Worm (Caenorhabditis elegans) whole organism, L1 larva: ENCODE data around the gene C36C5.14.

Experiments used
- C04F5.9 ChIP-seq: sonication (generic microtip); optimal IDR thresholded peaks from 2 replicates; lab custom pipeline; 2016; ENCODE audit warnings: missing genetic modification characterization, missing compliant biosample characterization
- F16B12.6 ChIP-seq: fragments of 150-350 bp; optimal IDR thresholded peaks from 2 replicates; lab custom pipeline; 2014; ENCODE audit warnings: missing biosample characterization, missing genetic modification characterization
- Y116A8C.19 ChIP-seq: sonication (generic microtip); optimal IDR thresholded peaks from 2 replicates; lab custom pipeline; 2016; ENCODE audit warnings: missing compliant biosample characterization, missing genetic modification characterization, borderline replicate concordance
- alr-1 ChIP-seq: fragments of 200-800 bp; sonication (Bioruptor generic); optimal IDR thresholded peaks from 2 replicates; lab custom pipeline; 2018; ENCODE audit warnings: borderline replicate concordance, mild to moderate bottlenecking, missing genetic modification characterization, missing compliant biosample characterization
- blmp-1 ChIP-seq: fragments of 150-350 bp; optimal IDR thresholded peaks from 2 replicates; lab custom pipeline; 2014; ENCODE audit warnings: missing biosample characterization, missing genetic modification characterization
- ceh-90 ChIP-seq: sonication (generic microtip); optimal IDR thresholded peaks from 2 replicates; lab custom pipeline; 2016; ENCODE audit warnings: missing genetic modification characterization, missing compliant biosample characterization
- dsc-1 ChIP-seq: sonication (generic microtip); optimal IDR thresholded peaks from 2 replicates; lab custom pipeline; 2016; ENCODE audit warnings: mild to moderate bottlenecking, missing genetic modification characterization, missing compliant biosample characterization
- efl-1 ChIP-seq, 4 experiments: fragments of 150-350 bp; optimal IDR thresholded peaks in 3 of 4; peaks in 1 of 4; 1 replicate in 1 of 4; 2 replicates in 3 of 4; lab custom pipeline; 2014; ENCODE audit warnings: missing biosample characterization in 2 of 4, missing genetic modification characterization in 2 of 4, missing genetic modification reagents in 2 of 4
- efl-3 ChIP-seq: fragments of 200-800 bp; sonication (Bioruptor generic); optimal IDR thresholded peaks from 2 replicates; lab custom pipeline; 2018; ENCODE audit warnings: mild to moderate bottlenecking, missing genetic modification characterization, missing compliant biosample characterization
- egl-13 ChIP-seq: sonication (generic microtip); optimal IDR thresholded peaks from 2 replicates; lab custom pipeline; 2016; ENCODE audit warnings: missing genotype, missing genetic modification reagents, missing genetic modification characterization, missing compliant biosample characterization
- grh-1 ChIP-seq: fragments of 200-800 bp; sonication (Bioruptor generic); IDR thresholded peaks from 2 replicates; pipeline ENCODE4 v1.3.6; 2022; ENCODE audit warnings: missing genetic modification reagents, missing genetic modification characterization, missing compliant biosample characterization
- hlh-17 ChIP-seq: fragments of 200-800 bp; sonication (Bioruptor generic); optimal IDR thresholded peaks from 2 replicates; lab custom pipeline; 2018; ENCODE audit warnings: missing genetic modification characterization, mild to moderate bottlenecking, missing compliant biosample characterization, moderate library complexity, borderline replicate concordance
- irx-1 ChIP-seq: sonication (generic microtip); optimal IDR thresholded peaks from 2 replicates; lab custom pipeline; 2016; ENCODE audit warnings: missing genetic modification characterization, missing compliant biosample characterization
- jun-1 ChIP-seq: fragments of 150-350 bp; optimal IDR thresholded peaks from 2 replicates; lab custom pipeline; 2014; ENCODE audit warnings: missing biosample characterization, missing genetic modification reagents, missing genetic modification characterization
- lin-14 ChIP-seq: fragments of 200-800 bp; sonication (Bioruptor generic); optimal IDR thresholded peaks from 2 replicates; lab custom pipeline; 2018; ENCODE audit warnings: mild to moderate bottlenecking, missing genetic modification characterization, moderate library complexity, missing compliant biosample characterization
- lin-35 ChIP-seq, 2 experiments: fragments of 150-350 bp; optimal IDR thresholded peaks; 2 replicates each; lab custom pipeline; 2014; ENCODE audit warnings: missing biosample characterization in 2 of 2, missing genetic modification characterization in 2 of 2, missing genetic modification reagents in 2 of 2
- lsy-2 ChIP-seq, 2 experiments: fragments of 150-350 bp; optimal IDR thresholded peaks; 2 replicates each; lab custom pipeline; 2014; ENCODE audit warnings: missing biosample characterization in 2 of 2, missing genetic modification characterization in 2 of 2
- mab-9 ChIP-seq: fragments of 200-800 bp; sonication (Bioruptor generic); IDR thresholded peaks from 2 replicates; pipeline ENCODE4 v1.3.6; 2022; ENCODE audit warnings: missing genetic modification reagents, missing genetic modification characterization, missing compliant biosample characterization
- nhr-11 ChIP-seq: fragments of 150-350 bp; optimal IDR thresholded peaks from 2 replicates; lab custom pipeline; 2014; ENCODE audit warnings: missing biosample characterization, missing genetic modification characterization
- nhr-12 ChIP-seq: sonication (generic microtip); optimal IDR thresholded peaks from 2 replicates; lab custom pipeline; 2017; ENCODE audit warnings: missing biosample characterization, missing genetic modification characterization
- nhr-19 ChIP-seq: fragments of 200-800 bp; sonication (Bioruptor generic); conservative IDR thresholded peaks from 2 replicates; pipeline ENCODE4 v1.3.6; 2022; ENCODE audit warnings: missing genetic modification characterization, missing compliant biosample characterization
- nhr-20 ChIP-seq: sonication (generic microtip); optimal IDR thresholded peaks from 2 replicates; lab custom pipeline; 2016; ENCODE audit warnings: mild to moderate bottlenecking, missing genetic modification characterization, missing compliant biosample characterization
- nhr-71 ChIP-seq: sonication (generic microtip); optimal IDR thresholded peaks from 2 replicates; lab custom pipeline; 2016; ENCODE audit warnings: mild to moderate bottlenecking, missing genetic modification characterization, moderate library complexity, missing compliant biosample characterization
- nhr-76 ChIP-seq: sonication (generic microtip); optimal IDR thresholded peaks from 2 replicates; lab custom pipeline; 2017; ENCODE audit warnings: missing biosample characterization, missing genetic modification characterization
- nhr-77 ChIP-seq: fragments of 150-350 bp; optimal IDR thresholded peaks from 2 replicates; lab custom pipeline; 2014; ENCODE audit warnings: missing biosample characterization, missing genetic modification characterization
- nhr-90 ChIP-seq: sonication (generic microtip); optimal IDR thresholded peaks from 2 replicates; lab custom pipeline; 2016; ENCODE audit warnings: mild to moderate bottlenecking, missing genetic modification characterization, missing compliant biosample characterization; ENCODE audit not compliant: poor library complexity
- pqm-1 ChIP-seq: sonication (generic microtip); optimal IDR thresholded peaks from 3 replicates; lab custom pipeline; 2017; ENCODE audit warnings: missing biosample characterization, missing genetic modification characterization
- skn-1 ChIP-seq: fragments of 150-350 bp; optimal IDR thresholded peaks from 2 replicates; lab custom pipeline; 2014; ENCODE audit warnings: missing biosample characterization, missing genetic modification characterization
- snpc-4 ChIP-seq: fragments of 150-350 bp; optimal IDR thresholded peaks from 2 replicates; lab custom pipeline; 2014; ENCODE audit warnings: missing biosample characterization, missing genetic modification characterization
- snu-23 ChIP-seq: sonication (generic microtip); optimal IDR thresholded peaks from 2 replicates; lab custom pipeline; 2016; ENCODE audit warnings: missing genetic modification characterization, missing compliant biosample characterization
- sup-37 ChIP-seq: fragments of 200-800 bp; sonication (Bioruptor generic); optimal IDR thresholded peaks from 2 replicates; lab custom pipeline; 2018; ENCODE audit warnings: mild to moderate bottlenecking, missing genetic modification characterization, missing compliant biosample characterization
- swsn-7 ChIP-seq: sonication (generic microtip); optimal IDR thresholded peaks from 2 replicates; lab custom pipeline; 2016; ENCODE audit warnings: missing genetic modification characterization, missing compliant biosample characterization
- tbx-2 ChIP-seq: sonication (generic microtip); optimal IDR thresholded peaks from 2 replicates; lab custom pipeline; 2016; ENCODE audit warnings: missing genetic modification characterization, missing compliant biosample characterization
- tlp-1 ChIP-seq: fragments of 150-350 bp; optimal IDR thresholded peaks from 2 replicates; lab custom pipeline; 2014; ENCODE audit warnings: missing biosample characterization, missing genetic modification characterization
- unc-130 ChIP-seq: fragments of 150-350 bp; optimal IDR thresholded peaks from 2 replicates; lab custom pipeline; 2017; ENCODE audit warnings: missing biosample characterization, missing genetic modification characterization, inconsistent platforms
- unc-62 ChIP-seq: fragments of 150-350 bp; optimal IDR thresholded peaks from 2 replicates; lab custom pipeline; 2014; ENCODE audit warnings: missing biosample characterization, missing genetic modification reagents, missing genetic modification characterization
- zag-1 ChIP-seq: fragments of 150-350 bp; optimal IDR thresholded peaks from 2 replicates; lab custom pipeline; 2014; ENCODE audit warnings: missing biosample characterization, missing genetic modification characterization
- ztf-4 ChIP-seq: fragments of 150-350 bp; optimal IDR thresholded peaks from 2 replicates; lab custom pipeline; 2014; ENCODE audit warnings: missing biosample characterization, missing genetic modification characterization

Gene C36C5.14

DNA sequence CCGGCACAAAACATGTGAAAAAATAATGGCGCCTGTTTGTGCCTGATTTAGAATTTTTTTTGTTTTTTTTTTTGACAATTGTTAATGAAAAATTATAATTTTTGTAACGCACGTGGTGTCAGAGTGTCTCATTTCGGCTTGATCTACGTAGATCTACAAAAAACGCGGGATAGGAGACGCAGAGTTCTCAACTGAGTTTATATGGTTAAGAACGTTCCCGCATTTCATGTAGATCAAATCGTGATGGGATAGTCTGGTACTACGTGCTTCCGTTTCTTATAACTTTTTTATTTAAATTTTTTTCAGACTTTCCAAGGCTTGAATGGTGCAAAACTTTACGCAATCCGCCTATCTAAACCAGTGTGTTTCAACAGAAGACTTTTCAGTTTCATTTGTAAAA, 36.5 kb downstream of the C36C5.14 start, which contains the start of gene tat-6:
Gene tat-6 (plus strand): TSS at position 301 of the 400 bp plus-strand sequence.
- TF ChIP-seq ceh-90 (no peak), efl-1 (optimal IDR thresholded peaks at IDR 0.05; lab: Kevin White, UChicago) (no peak), efl-1 (GFP tag; optimal IDR thresholded peaks at IDR 0.05 in 1 of 2; lab: Kevin White, UChicago) (no peak), pqm-1 (tag; lab: Kevin White, UChicago) (no peak), F16B12.6 (tag; lab: Kevin White, UChicago) (no peak), nhr-77 (no peak), snu-23 (GFP tag; lab: Kevin White, UChicago) (no peak), sup-37 (GFP tag; lab: Kevin White, UChicago) (no peak), swsn-7 (no peak), efl-3 (GFP tag; lab: Kevin White, UChicago) (no peak), ztf-4 (tag; lab: Kevin White, UChicago) (no peak), lsy-2 (tag; optimal IDR thresholded peaks at IDR 0.05; lab: Kevin White, UChicago) (no peak), mab-9 (GFP tag; lab: Robert Waterston, UW) (no peak), dsc-1 (tag; lab: Kevin White, UChicago) (no peak), nhr-71 (tag; lab: Kevin White, UChicago) (no peak), tbx-2 (tag; lab: Kevin White, UChicago) (no peak), nhr-90 (tag; lab: Kevin White, UChicago) (no peak)

ce11 chrV:3127670-3128069, 37.7 kb downstream of the C36C5.14 start, which contains the start of gene Y73C8C.10:
Y73C8C.10 (minus strand) TSS chrV:3127770.
- TF ChIP-seq nhr-20 (tag; lab: Kevin White, UChicago) (peak; percentile 28), lin-35 (GFP tag; optimal IDR thresholded peaks at IDR 0.05; lab: Kevin White, UChicago) (peak in 1 of 2 experiments; percentile 16), nhr-76 (tag; lab: Kevin White, UChicago) (no peak)

DNA sequence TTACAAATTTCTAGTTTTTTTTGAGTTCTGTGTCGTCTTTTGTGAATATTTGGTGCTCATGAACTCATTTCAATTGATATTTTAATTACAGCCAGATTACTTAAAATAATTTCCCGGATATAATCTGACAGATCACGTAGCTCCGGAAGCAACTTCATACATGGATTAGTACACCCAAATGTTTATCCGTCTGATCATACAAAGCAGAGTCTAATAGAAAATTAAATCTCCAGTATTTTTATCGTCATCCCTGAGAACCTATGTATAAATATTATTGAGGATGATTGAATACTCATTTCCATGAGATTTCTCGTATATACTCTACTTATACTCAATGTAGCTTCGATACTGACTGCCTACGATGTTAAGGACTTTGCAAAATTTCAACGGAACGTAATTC, 40.4 kb downstream of the C36C5.14 start, which contains the start of gene Y73C8C.12:
Gene Y73C8C.12 (plus strand): TSS at position 301 of the 400 bp plus-strand sequence.
- TF ChIP-seq zag-1 (no peak), irx-1 (tag; lab: Kevin White, UChicago) (no peak), egl-13 (tag; lab: Kevin White, UChicago) (no peak), nhr-12 (tag; lab: Kevin White, UChicago) (no peak), nhr-11 (no peak), nhr-19 (no peak), sup-37 (GFP tag; lab: Kevin White, UChicago) (no peak)

DNA sequence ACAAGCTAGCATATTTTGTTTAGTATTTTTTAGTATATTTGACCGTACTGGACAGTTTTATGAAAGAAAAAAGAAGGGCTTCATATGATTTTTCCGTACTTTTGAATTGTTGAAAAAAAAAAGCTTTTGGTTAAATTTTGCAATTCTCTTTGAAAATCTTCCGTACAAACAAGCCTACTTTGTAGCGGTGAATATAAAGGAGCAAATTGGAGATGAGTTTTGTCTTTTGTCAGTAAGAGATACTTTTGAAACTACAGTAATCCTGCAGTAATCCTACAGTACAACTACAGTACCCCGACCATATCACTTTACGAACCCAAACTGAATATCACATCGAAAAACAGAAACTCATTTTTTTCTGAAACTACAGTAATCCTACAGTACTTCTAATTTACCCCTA, 42.9 kb downstream of the C36C5.14 start:
- TF ChIP-seq lin-14 (GFP tag; lab: Kevin White, UChicago): no peak
- no peak for TF ChIP-seq tbx-2 (tag; lab: Kevin White, UChicago)
- TF ChIP-seq nhr-12 (tag; lab: Kevin White, UChicago): no peak
- no peak for TF ChIP-seq alr-1 (tag; lab: Kevin White, UChicago)
- TF ChIP-seq Y116A8C.19 (tag; lab: Kevin White, UChicago): no peak
- no peak for TF ChIP-seq nhr-71 (tag; lab: Kevin White, UChicago)

DNA sequence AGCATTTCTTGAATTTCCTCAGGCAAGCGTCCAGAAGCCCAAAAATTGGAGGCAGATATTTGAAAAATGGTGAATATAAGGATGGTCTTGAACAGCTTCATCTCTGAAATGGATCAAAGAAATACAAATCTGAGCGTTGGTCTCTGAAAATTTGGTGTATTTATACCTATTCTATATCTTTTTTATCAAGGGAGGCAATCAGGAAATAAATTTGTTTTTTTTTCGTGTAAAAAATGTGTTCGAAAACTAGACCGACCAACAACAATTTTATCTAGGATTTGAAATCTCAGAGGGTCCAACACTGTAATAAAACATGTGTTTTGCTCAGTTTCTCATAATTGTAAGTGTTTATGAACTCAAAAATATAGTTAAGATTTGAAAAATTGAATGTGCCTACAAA, 43.6 kb downstream of the C36C5.14 start, which contains the start of gene srt-56:
Gene srt-56 (minus strand): TSS at position 101 of the 400 bp plus-strand sequence.
- TF ChIP-seq unc-62: no peak
- no peak for TF ChIP-seq unc-130
- TF ChIP-seq tlp-1 (tag; lab: Kevin White, UChicago): no peak
- TF ChIP-seq jun-1 (tag; lab: Kevin White, UChicago): no peak
- no peak for TF ChIP-seq grh-1 (GFP tag; lab: Robert Waterston, UW)
- no peak for TF ChIP-seq nhr-90 (tag; lab: Kevin White, UChicago)
- no peak for TF ChIP-seq C04F5.9
- TF ChIP-seq skn-1 (tag; lab: Kevin White, UChicago): no peak
- TF ChIP-seq nhr-11: no peak
- no peak for TF ChIP-seq hlh-17
- TF ChIP-seq F16B12.6 (tag; lab: Kevin White, UChicago): no peak
- TF ChIP-seq lin-14 (GFP tag; lab: Kevin White, UChicago): no peak
- no peak for TF ChIP-seq blmp-1 (tag; lab: Kevin White, UChicago)
- TF ChIP-seq snpc-4 (tag; lab: Kevin White, UChicago): no peak
- TF ChIP-seq, all 84 proteins: peak for 0
